Worm (Caenorhabditis elegans): Measurements from ENCODE around the gene lido-10.

DNA sequence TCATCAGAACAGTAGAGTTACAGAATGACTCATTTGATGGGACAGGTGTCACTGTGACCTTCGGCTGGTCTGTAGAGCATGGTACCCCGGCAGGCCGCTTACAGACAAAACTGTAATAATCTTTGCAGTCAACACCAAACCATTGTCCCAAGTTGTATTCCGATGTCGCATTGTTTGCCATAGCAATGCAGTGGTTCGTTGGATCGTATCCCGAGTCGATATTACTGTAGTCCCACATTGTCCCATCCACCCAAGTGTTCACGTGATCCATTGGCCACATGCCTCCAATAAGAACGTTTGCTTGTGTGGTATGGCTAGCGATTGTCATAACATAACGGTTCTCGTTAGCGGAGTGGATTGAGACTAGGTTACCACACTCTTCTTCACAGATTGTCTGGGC is 18.6 kb downstream of the lido-10 start:
- TF ChIP-seq nhr-77 (tag; optimal IDR thresholded peaks at IDR 0.05) (no peak), snpc-4 (tag; optimal IDR thresholded peaks at IDR 0.05) (no peak), egl-27 (tag; optimal IDR thresholded peaks at IDR 0.05) (no peak), lin-13 (GFP tag; optimal IDR thresholded peaks at IDR 0.05) (no peak), dmd-6 (GFP tag; IDR thresholded peaks at IDR 0.05) (no peak), fkh-10 (GFP tag; optimal IDR thresholded peaks at IDR 0.05) (no peak), hlh-30 (tag; optimal IDR thresholded peaks at IDR 0.05; ENCODE audit: insufficient read depth) (no peak), nhr-25 (tag; optimal IDR thresholded peaks at IDR 0.05; ENCODE audit: borderline replicate concordance, insufficient read depth) (no peak)
